Worm (Caenorhabditis elegans) whole organism, midembryonic: ENCODE measurements around the gene H28G03.2.

Experiments
- T22C8.4 ChIP-seq: fragments of 200-800 bp; sonication (Bioruptor generic); IDR thresholded peaks from 2 replicates; pipeline ENCODE4 v1.3.6; 2022; ENCODE audit warnings: missing genetic modification characterization, missing compliant biosample characterization
- cog-1 ChIP-seq: sonication (generic microtip); optimal IDR thresholded peaks from 2 replicates; lab custom pipeline; 2016; ENCODE audit warnings: missing genetic modification characterization, missing compliant biosample characterization
- flt-1 ChIP-seq: fragments of 200-800 bp; sonication (Bioruptor generic); IDR thresholded peaks from 2 replicates; pipeline ENCODE4 v1.3.6; 2022; ENCODE audit warnings: missing genetic modification characterization, missing compliant biosample characterization
- klf-2 ChIP-seq: fragments of 200-800 bp; sonication (Bioruptor generic); conservative IDR thresholded peaks from 2 replicates; pipeline ENCODE4 v1.3.6; 2022; ENCODE audit warnings: missing genetic modification reagents, missing genetic modification characterization, missing compliant biosample characterization
- med-1 ChIP-seq: sonication (generic microtip); optimal IDR thresholded peaks from 2 replicates; lab custom pipeline; 2017; ENCODE audit warnings: missing genetic modification characterization, mild to moderate bottlenecking, missing compliant biosample characterization, antibody characterized with exemption, missing genetic modification reagents; ENCODE audit not compliant: insufficient read depth
- ref-1 ChIP-seq: fragments of 200-800 bp; sonication (Bioruptor generic); conservative IDR thresholded peaks from 2 replicates; pipeline ENCODE4 v1.3.6; 2022; ENCODE audit warnings: missing genetic modification reagents, missing genetic modification characterization, missing compliant biosample characterization
- tab-1 ChIP-seq: fragments of 200-800 bp; sonication (Bioruptor generic); IDR thresholded peaks from 2 replicates; pipeline ENCODE4 v1.3.6; 2022; ENCODE audit warnings: missing genetic modification characterization, missing compliant biosample characterization
- ztf-23 ChIP-seq: fragments of 200-800 bp; sonication (Bioruptor generic); IDR thresholded peaks from 2 replicates; pipeline ENCODE4 v1.3.6; 2022; ENCODE audit warnings: missing genetic modification reagents, missing genetic modification characterization, missing compliant biosample characterization
- ztf-29 ChIP-seq: fragments of 200-800 bp; sonication (Bioruptor generic); IDR thresholded peaks from 2 replicates; pipeline ENCODE4 v1.3.6; 2022; ENCODE audit warnings: missing genetic modification reagents, missing genetic modification characterization, missing compliant biosample characterization

- TF ChIP-seq flt-1 (GFP tag; lab: Robert Waterston, UW) (no peak), ref-1 (GFP tag; lab: Robert Waterston, UW) (no peak), klf-2 (GFP tag; lab: Robert Waterston, UW) (no peak), ztf-29 (GFP tag; lab: Robert Waterston, UW) (no peak), cog-1 (no peak), T22C8.4 (GFP tag; lab: Robert Waterston, UW) (no peak), ztf-23 (GFP tag; lab: Robert Waterston, UW) (no peak), tab-1 (GFP tag; lab: Robert Waterston, UW) (no peak), med-1 (GFP tag; lab: Kevin White, UChicago) (no peak)
Observed at ce11 chrX:5252798-5253197, 47.2 kb downstream of the H28G03.2 start, which contains the start of gene nspg-14.
